Fruit fly (Drosophila melanogaster) whole organism, adult: Measurements from ENCODE around the gene Cpr100A.

ENCODE experiments used
- CG12768 ChIP-seq: fragments of 200-800 bp; sonication (Bioruptor generic); optimal IDR thresholded peaks from 2 replicates; lab custom pipeline; 2017; ENCODE audit warnings: missing biosample characterization, missing genetic modification characterization, mild to moderate bottlenecking, moderate library complexity, missing genetic modification reagents
- CG14711 ChIP-seq: fragments of 200-800 bp; sonication (Bioruptor generic); optimal IDR thresholded peaks from 2 replicates; lab custom pipeline; 2018; ENCODE audit warnings: missing biosample characterization, mild to moderate bottlenecking, missing genetic modification characterization, moderate library complexity
- CG5204 ChIP-seq: fragments of 200-800 bp; sonication (Bioruptor generic); optimal IDR thresholded peaks from 2 replicates; lab custom pipeline; 2016; ENCODE audit warnings: missing biosample characterization, missing genetic modification characterization
- Clk ChIP-seq: fragments of 200-800 bp; sonication (Bioruptor generic); optimal IDR thresholded peaks from 2 replicates; lab custom pipeline; 2017; ENCODE audit warnings: missing biosample characterization, missing genetic modification characterization
- Crg-1 ChIP-seq: fragments of 200-800 bp; sonication (Bioruptor generic); optimal IDR thresholded peaks from 2 replicates; lab custom pipeline; 2016; ENCODE audit warnings: missing biosample characterization, missing genetic modification characterization
- bab1 ChIP-seq: fragments of 200-800 bp; sonication (Bioruptor generic); optimal IDR thresholded peaks from 3 replicates; lab custom pipeline; 2019; ENCODE audit warnings: missing biosample characterization, mild to moderate bottlenecking, missing genetic modification characterization, moderate library complexity
- cic ChIP-seq: fragments of 200-800 bp; sonication (Bioruptor generic); optimal IDR thresholded peaks from 2 replicates; lab custom pipeline; 2017; ENCODE audit warnings: missing biosample characterization, mild to moderate bottlenecking, missing genetic modification characterization, moderate library complexity
- cnc ChIP-seq, 2 experiments: fragments of >200 bp; optimal IDR thresholded peaks; 2 replicates each; lab custom pipeline; 2017
- kay ChIP-seq: fragments of 200-800 bp; sonication (Bioruptor generic); peaks from one replicate; lab custom pipeline; 2016; ENCODE audit warnings: missing biosample characterization, missing genetic modification characterization, borderline replicate concordance
- ovo ChIP-seq: fragments of 200-800 bp; sonication (Bioruptor generic); optimal IDR thresholded peaks from 2 replicates; lab custom pipeline; 2016; ENCODE audit warnings: missing biosample characterization, missing genetic modification characterization
- pad ChIP-seq: fragments of 200-800 bp; sonication (Bioruptor generic); optimal IDR thresholded peaks from 3 replicates; lab custom pipeline; 2017; ENCODE audit warnings: missing biosample characterization, missing genetic modification characterization, mild to moderate bottlenecking, moderate library complexity, missing genetic modification reagents
- toe ChIP-seq: fragments of 200-800 bp; sonication (Bioruptor generic); optimal IDR thresholded peaks from 2 replicates; lab custom pipeline; 2016; ENCODE audit warnings: missing biosample characterization, missing genetic modification characterization

DNA sequence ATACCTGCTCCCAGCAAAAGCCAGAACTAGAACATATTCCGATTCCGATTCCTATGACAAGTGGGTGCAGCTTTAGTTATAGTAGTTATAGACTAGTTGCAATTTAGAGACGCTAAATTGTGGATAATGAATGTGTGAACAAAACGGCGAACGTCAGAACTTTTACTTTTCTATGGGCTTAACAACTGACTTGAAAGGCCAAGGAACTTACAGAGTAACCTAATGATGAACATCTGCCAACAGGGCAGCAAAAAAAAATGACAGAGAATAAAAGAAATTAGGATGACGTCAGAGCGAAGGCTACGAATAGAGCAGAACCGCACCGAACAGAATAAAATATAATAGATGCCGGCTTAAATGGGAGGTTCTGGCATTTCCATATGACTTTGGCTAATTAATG lies 35.2 kb upstream of the Cpr100A start:
- TF ChIP-seq cic (GFP tag; lab: Kevin White, UChicago) (no peak), Crg-1 (GFP tag; lab: Kevin White, UChicago) (no peak), kay (GFP tag; lab: Kevin White, UChicago) (no peak), toe (GFP tag; lab: Kevin White, UChicago) (no peak), ovo (GFP tag; lab: Kevin White, UChicago) (no peak), CG14711 (no peak), CG5204 (GFP tag; lab: Kevin White, UChicago) (no peak), bab1 (GFP tag; lab: Kevin White, UChicago) (no peak), CG12768 (no peak), pad (GFP tag; lab: Kevin White, UChicago) (no peak), cnc (optimal IDR thresholded peaks at IDR 0.05; lab: Kevin White, UChicago) (no peak), Clk (GFP tag; lab: Kevin White, UChicago) (no peak)
